Fruit fly (Drosophila melanogaster) whole organism, prepupa: ENCODE data around the gene Dlg5.

Source experiments
- CG16779 ChIP-seq: fragments of 200-800 bp; sonication (Bioruptor generic); optimal IDR thresholded peaks from 3 replicates; lab custom pipeline; 2017; ENCODE audit warnings: missing biosample characterization, mild to moderate bottlenecking, missing genetic modification characterization
- Lpt ChIP-seq: fragments of 200-800 bp; sonication (Bioruptor generic); optimal IDR thresholded peaks from 3 replicates; lab custom pipeline; 2016; ENCODE audit warnings: missing biosample characterization, missing genetic modification characterization

- TF ChIP-seq Lpt, result no peak
- no peak for TF ChIP-seq CG16779 (tag; lab: Kevin White, UChicago)
These were observed 19.0 kb upstream of the Dlg5 start, which contains the start of gene CG43438 for dm6 chr2L:11535845-11536244.
